Fruit fly (Drosophila melanogaster) whole organism, adult: ENCODE data around the gene CalpC.

Experiments used
- CG11617 ChIP-seq: fragments of 200-800 bp; sonication (Bioruptor generic); optimal IDR thresholded peaks from 2 replicates; lab custom pipeline; 2017; ENCODE audit warnings: mild to moderate bottlenecking, missing biosample characterization, missing genetic modification reagents, missing genetic modification characterization
- CG14711 ChIP-seq: fragments of 200-800 bp; sonication (Bioruptor generic); optimal IDR thresholded peaks from 2 replicates; lab custom pipeline; 2018; ENCODE audit warnings: missing biosample characterization, mild to moderate bottlenecking, missing genetic modification characterization, moderate library complexity
- CG1620 ChIP-seq: fragments of 200-800 bp; sonication (Bioruptor generic); optimal IDR thresholded peaks from 2 replicates; lab custom pipeline; 2016; ENCODE audit warnings: missing biosample characterization, missing genetic modification characterization
- CG33017 ChIP-seq: fragments of 200-800 bp; sonication (Bioruptor generic); optimal IDR thresholded peaks from 2 replicates; lab custom pipeline; 2018; ENCODE audit warnings: missing biosample characterization, mild to moderate bottlenecking, missing genetic modification characterization, moderate library complexity
- CG7045 ChIP-seq: fragments of 200-800 bp; sonication (Bioruptor generic); optimal IDR thresholded peaks from 2 replicates; lab custom pipeline; 2017; ENCODE audit warnings: missing biosample characterization, mild to moderate bottlenecking, missing genetic modification characterization
- Clk ChIP-seq: fragments of 200-800 bp; sonication (Bioruptor generic); optimal IDR thresholded peaks from 2 replicates; lab custom pipeline; 2017; ENCODE audit warnings: missing biosample characterization, missing genetic modification characterization
- Crg-1 ChIP-seq: fragments of 200-800 bp; sonication (Bioruptor generic); optimal IDR thresholded peaks from 2 replicates; lab custom pipeline; 2016; ENCODE audit warnings: missing biosample characterization, missing genetic modification characterization
- Hr96 ChIP-seq: fragments of 200-800 bp; sonication (Bioruptor generic); optimal IDR thresholded peaks from 2 replicates; lab custom pipeline; 2016; ENCODE audit warnings: missing biosample characterization, missing genetic modification characterization
- bab1 ChIP-seq: fragments of 200-800 bp; sonication (Bioruptor generic); optimal IDR thresholded peaks from 3 replicates; lab custom pipeline; 2019; ENCODE audit warnings: missing biosample characterization, mild to moderate bottlenecking, missing genetic modification characterization, moderate library complexity
- ovo ChIP-seq: fragments of 200-800 bp; sonication (Bioruptor generic); optimal IDR thresholded peaks from 2 replicates; lab custom pipeline; 2016; ENCODE audit warnings: missing biosample characterization, missing genetic modification characterization
- pad ChIP-seq: fragments of 200-800 bp; sonication (Bioruptor generic); optimal IDR thresholded peaks from 3 replicates; lab custom pipeline; 2017; ENCODE audit warnings: missing biosample characterization, missing genetic modification characterization, mild to moderate bottlenecking, moderate library complexity, missing genetic modification reagents

- TF ChIP-seq CG33017 (tag; lab: Kevin White, UChicago) (no peak), CG11617 (no peak), CG7045 (GFP tag; lab: Kevin White, UChicago) (no peak), bab1 (GFP tag; lab: Kevin White, UChicago) (peak; percentile 50), ovo (no peak), Crg-1 (GFP tag; lab: Kevin White, UChicago) (no peak), pad (GFP tag; lab: Kevin White, UChicago) (no peak), Clk (GFP tag; lab: Kevin White, UChicago) (no peak), Hr96 (GFP tag; lab: Kevin White, UChicago) (no peak), CG14711 (peak; percentile 17), CG1620 (GFP tag; lab: Kevin White, UChicago) (no peak)
Observed at dm6 chrX:16323063-16323462, 2.5 kb upstream of the CalpC start, which contains the start of the genes CG9917 and CG32579.
